Fruit fly (Drosophila melanogaster) whole organism, embryonic: Measurements from ENCODE around the gene Pxd.

Experiments
- Asciz ChIP-seq: fragments of 200-800 bp; sonication (Bioruptor generic); optimal IDR thresholded peaks from 2 replicates; lab custom pipeline; 2017; ENCODE audit warnings: missing biosample characterization, mild to moderate bottlenecking, missing genetic modification characterization, missing genetic modification reagents
- Bdp1 ChIP-seq: fragments of 200-800 bp; sonication (Bioruptor generic); optimal IDR thresholded peaks from 3 replicates; lab custom pipeline; 2016; ENCODE audit warnings: missing biosample characterization, missing genetic modification characterization
- CG1024 ChIP-seq: fragments of 200-800 bp; sonication (Bioruptor generic); IDR thresholded peaks from 2 replicates; pipeline ENCODE4 v1.3.6; 2022; ENCODE audit warnings: missing biosample characterization, missing genetic modification characterization
- CG10959 ChIP-seq: fragments of 200-800 bp; sonication (Bioruptor generic); IDR thresholded peaks from 2 replicates; pipeline ENCODE4 v1.3.6; 2022; ENCODE audit warnings: missing biosample characterization, missing genetic modification characterization
- CG11398 ChIP-seq: fragments of 200-800 bp; sonication (Bioruptor generic); optimal IDR thresholded peaks from 2 replicates; lab custom pipeline; 2016; ENCODE audit warnings: missing biosample characterization, missing genetic modification characterization
- CG15011 ChIP-seq: fragments of 200-800 bp; sonication (Bioruptor generic); optimal IDR thresholded peaks from 3 replicates; lab custom pipeline; 2018; ENCODE audit warnings: missing biosample characterization, mild to moderate bottlenecking, missing genetic modification characterization
- CG1602 ChIP-seq: fragments of 200-800 bp; sonication (Bioruptor generic); optimal IDR thresholded peaks from 3 replicates; lab custom pipeline; 2016; ENCODE audit warnings: missing biosample characterization, missing genetic modification characterization
- CG1647 ChIP-seq: fragments of 200-800 bp; sonication (Bioruptor generic); optimal IDR thresholded peaks from 3 replicates; lab custom pipeline; 2016; ENCODE audit warnings: missing biosample characterization, missing genetic modification characterization
- CG16863 ChIP-seq: fragments of 200-800 bp; sonication (Bioruptor generic); optimal IDR thresholded peaks from 3 replicates; lab custom pipeline; 2016; ENCODE audit warnings: missing biosample characterization, missing genetic modification characterization
- CG17612 ChIP-seq: fragments of 200-800 bp; sonication (Bioruptor generic); IDR thresholded peaks from 2 replicates; pipeline ENCODE4 v1.3.6; 2022; ENCODE audit warnings: missing biosample characterization, missing genetic modification characterization
- CG18262 ChIP-seq: fragments of 200-800 bp; optimal IDR thresholded peaks from 3 replicates; lab custom pipeline; 2019; ENCODE audit warnings: missing biosample characterization, mild to moderate bottlenecking, missing genetic modification characterization, moderate library complexity
- CG2120 ChIP-seq: fragments of 200-800 bp; sonication (Bioruptor generic); optimal IDR thresholded peaks from 3 replicates; lab custom pipeline; 2016; ENCODE audit warnings: missing biosample characterization, missing genetic modification characterization
- CG2199 ChIP-seq: fragments of 200-800 bp; sonication (Bioruptor generic); IDR thresholded peaks from 3 replicates; pipeline ENCODE4 v1.3.6; 2022; ENCODE audit warnings: missing biosample characterization, missing genetic modification characterization
- CG30431 ChIP-seq: fragments of 200-800 bp; sonication (Bioruptor generic); optimal IDR thresholded peaks from 2 replicates; lab custom pipeline; 2017; ENCODE audit warnings: missing biosample characterization, missing genetic modification characterization
- CG3065 ChIP-seq: fragments of 200-800 bp; sonication (Bioruptor generic); optimal IDR thresholded peaks from 2 replicates; lab custom pipeline; 2016; ENCODE audit warnings: missing biosample characterization, missing genetic modification characterization
- CG31224 ChIP-seq: fragments of 200-800 bp; sonication (Bioruptor generic); IDR thresholded peaks from 2 replicates; pipeline ENCODE4 v1.3.6; 2022; ENCODE audit warnings: missing biosample characterization, missing genetic modification characterization
- CG6683 ChIP-seq: fragments of 200-800 bp; sonication (Bioruptor generic); optimal IDR thresholded peaks from 2 replicates; lab custom pipeline; 2017; ENCODE audit warnings: missing biosample characterization, mild to moderate bottlenecking, missing genetic modification characterization, missing genetic modification reagents
- CG7928 ChIP-seq: fragments of 200-800 bp; sonication (Bioruptor generic); optimal IDR thresholded peaks from 2 replicates; lab custom pipeline; 2017; ENCODE audit warnings: missing biosample characterization, mild to moderate bottlenecking, missing genetic modification characterization
- CG7963 ChIP-seq: fragments of 200-800 bp; sonication (Bioruptor generic); IDR thresholded peaks from 3 replicates; pipeline ENCODE4 v1.3.6; 2022; ENCODE audit warnings: missing biosample characterization, missing genetic modification characterization; ENCODE audit not compliant: partially characterized antibody
- CrebB ChIP-seq: fragments of 200-800 bp; sonication (Bioruptor generic); optimal IDR thresholded peaks from 3 replicates; lab custom pipeline; 2018; ENCODE audit warnings: missing biosample characterization, mild to moderate bottlenecking, missing genetic modification characterization
- D ChIP-seq, 2 experiments: fragments of 200-800 bp in 1 of 2; fragments of >200 bp in 1 of 2; sonication (Bioruptor generic) in 1 of 2; optimal IDR thresholded peaks; 2 replicates in 1 of 2; 3 replicates in 1 of 2; lab custom pipeline; 2017; ENCODE audit warnings: mild to moderate bottlenecking in 1 of 2, missing biosample characterization in 1 of 2, missing genetic modification characterization in 1 of 2, missing genetic modification reagents in 1 of 2
- Dbx ChIP-seq: fragments of 200-800 bp; sonication (Bioruptor generic); IDR thresholded peaks from 3 replicates; pipeline ENCODE4 v1.3.6; 2022; ENCODE audit warnings: missing biosample characterization, missing genetic modification characterization
- Dip2 ChIP-seq: fragments of 200-800 bp; sonication (Bioruptor generic); IDR thresholded peaks from 2 replicates; pipeline ENCODE4 v1.3.6; 2022; ENCODE audit warnings: missing biosample characterization, missing genetic modification characterization
- E2f2 ChIP-seq: fragments of 200-800 bp; sonication (Bioruptor generic); IDR thresholded peaks from 2 replicates; pipeline ENCODE4 v1.3.6; 2022; ENCODE audit warnings: missing biosample characterization, missing genetic modification characterization
- Fer2 ChIP-seq: fragments of 200-800 bp; sonication (Bioruptor generic); optimal IDR thresholded peaks from 2 replicates; lab custom pipeline; 2018; ENCODE audit warnings: missing biosample characterization, mild to moderate bottlenecking, missing genetic modification characterization, moderate library complexity
- Hey ChIP-seq: fragments of 200-800 bp; sonication (Bioruptor generic); optimal IDR thresholded peaks from 3 replicates; lab custom pipeline; 2018; ENCODE audit warnings: missing biosample characterization, mild to moderate bottlenecking, missing genetic modification characterization
- Hsf ChIP-seq: fragments of 200-800 bp; sonication (Bioruptor generic); optimal IDR thresholded peaks from 3 replicates; lab custom pipeline; 2016; ENCODE audit warnings: missing biosample characterization, missing genetic modification characterization
- Jarid2 ChIP-seq: fragments of 200-800 bp; sonication (Bioruptor generic); optimal IDR thresholded peaks from 3 replicates; lab custom pipeline; 2017; ENCODE audit warnings: mild to moderate bottlenecking, missing biosample characterization, missing genetic modification reagents, missing genetic modification characterization
- MESR4 ChIP-seq: fragments of 200-800 bp; sonication (Bioruptor generic); optimal IDR thresholded peaks from 2 replicates; lab custom pipeline; 2018; ENCODE audit warnings: missing biosample characterization, mild to moderate bottlenecking, missing genetic modification characterization, moderate library complexity
- Max ChIP-seq: fragments of 200-800 bp; sonication (Bioruptor generic); optimal IDR thresholded peaks from 2 replicates; lab custom pipeline; 2016; ENCODE audit warnings: missing biosample characterization, mild to moderate bottlenecking, missing genetic modification characterization
- Myb ChIP-seq: fragments of 200-800 bp; sonication (Bioruptor generic); optimal IDR thresholded peaks from 2 replicates; lab custom pipeline; 2016; ENCODE audit warnings: missing biosample characterization, missing genetic modification characterization
- TFAM ChIP-seq: fragments of 200-800 bp; sonication (Bioruptor generic); optimal IDR thresholded peaks from 2 replicates; lab custom pipeline; 2017; ENCODE audit warnings: missing biosample characterization, missing genetic modification characterization, inconsistent platforms
- YL-1 ChIP-seq: fragments of 200-800 bp; sonication (Bioruptor generic); optimal IDR thresholded peaks from 3 replicates; lab custom pipeline; 2017; ENCODE audit warnings: missing biosample characterization, mild to moderate bottlenecking, missing genetic modification characterization
- amos ChIP-seq: fragments of 200-800 bp; sonication (Bioruptor generic); IDR thresholded peaks from 2 replicates; pipeline ENCODE4 v1.3.6; 2022; ENCODE audit warnings: missing biosample characterization, missing genetic modification characterization; ENCODE audit not compliant: partially characterized antibody
- cato ChIP-seq: fragments of 200-800 bp; sonication (Bioruptor generic); optimal IDR thresholded peaks from 2 replicates; lab custom pipeline; 2016; ENCODE audit warnings: missing biosample characterization, missing genetic modification characterization, borderline replicate concordance
- disco-r ChIP-seq: fragments of 200-800 bp; sonication (Bioruptor generic); optimal IDR thresholded peaks from 2 replicates; lab custom pipeline; 2016; ENCODE audit warnings: missing biosample characterization, missing genetic modification characterization
- dmrt99B ChIP-seq: fragments of 200-800 bp; sonication (Bioruptor generic); optimal IDR thresholded peaks from 2 replicates; lab custom pipeline; 2018; ENCODE audit warnings: missing biosample characterization, mild to moderate bottlenecking, missing genetic modification characterization, moderate library complexity
- grau ChIP-seq: fragments of 200-800 bp; optimal IDR thresholded peaks from 3 replicates; lab custom pipeline; 2019; ENCODE audit warnings: missing biosample characterization, mild to moderate bottlenecking, missing genetic modification characterization, moderate library complexity
- inv ChIP-seq: fragments of 200-800 bp; sonication (Bioruptor generic); IDR thresholded peaks from 2 replicates; pipeline ENCODE4 v1.3.6; 2022; ENCODE audit warnings: missing biosample characterization, missing genetic modification characterization; ENCODE audit not compliant: partially characterized antibody
- jigr1 ChIP-seq: fragments of 200-800 bp; sonication (Bioruptor generic); IDR thresholded peaks from 3 replicates; pipeline ENCODE4 v1.3.6; 2022; ENCODE audit warnings: missing biosample characterization, missing genetic modification characterization
- klu ChIP-seq: fragments of 200-800 bp; sonication (Bioruptor generic); IDR thresholded peaks from 2 replicates; pipeline ENCODE4 v1.3.6; 2022; ENCODE audit warnings: missing biosample characterization, missing genetic modification characterization
- phol ChIP-seq: fragments of 200-800 bp; sonication (Bioruptor generic); optimal IDR thresholded peaks from 3 replicates; lab custom pipeline; 2018; ENCODE audit warnings: missing biosample characterization, mild to moderate bottlenecking, missing genetic modification characterization, moderate library complexity
- salm ChIP-seq: fragments of 200-800 bp; sonication (Bioruptor generic); optimal IDR thresholded peaks from 2 replicates; lab custom pipeline; 2018; ENCODE audit warnings: missing biosample characterization, mild to moderate bottlenecking, missing genetic modification characterization
- sd ChIP-seq: fragments of 200-800 bp; sonication (Bioruptor generic); optimal IDR thresholded peaks from 3 replicates; lab custom pipeline; 2018; ENCODE audit warnings: missing biosample characterization, mild to moderate bottlenecking, missing genetic modification characterization, moderate library complexity
- slp2 ChIP-seq: fragments of 200-800 bp; sonication (Bioruptor generic); optimal IDR thresholded peaks from 2 replicates; lab custom pipeline; 2016; ENCODE audit warnings: missing biosample characterization, missing genetic modification characterization
- sug ChIP-seq: fragments of 200-800 bp; optimal IDR thresholded peaks from 2 replicates; lab custom pipeline; 2019; ENCODE audit warnings: missing biosample characterization, mild to moderate bottlenecking, missing genetic modification characterization, moderate library complexity
- trem ChIP-seq: fragments of 200-800 bp; optimal IDR thresholded peaks from 3 replicates; lab custom pipeline; 2019; ENCODE audit warnings: missing biosample characterization, mild to moderate bottlenecking, missing genetic modification characterization, moderate library complexity

The Pxd gene

dm6 chr3R:16977745-16978305, 36.6 kb upstream of the Pxd start, which contains the start of gene Actn3 (continued):
- TF ChIP-seq Dip2 (GFP tag; lab: Robert Waterston, UW) (no peak), CG7928 (GFP tag; lab: Kevin White, UChicago) (no peak), inv (peak; percentile 16; the same call in 1 of the 2 replicates), CG16863 (GFP tag; lab: Kevin White, UChicago) (no peak)

dm6 chr3R:16980958-16981623, 33.3 kb upstream of the Pxd start:
- no peak for TF ChIP-seq Jarid2
- no peak for TF ChIP-seq Max
- TF ChIP-seq CG17612 (GFP tag; lab: Robert Waterston, UW): no peak
- TF ChIP-seq Bdp1 (GFP tag; lab: Kevin White, UChicago): peak; percentile 3
- TF ChIP-seq phol (tag; lab: Kevin White, UChicago): no peak
- no peak for TF ChIP-seq trem
- TF ChIP-seq TFAM: no peak
- TF ChIP-seq cato (GFP tag; lab: Kevin White, UChicago): no peak
- peak; percentile 20 for TF ChIP-seq CG15011 (GFP tag; lab: Kevin White, UChicago)
- TF ChIP-seq CG2199: no peak
- no peak for TF ChIP-seq CG10959 (GFP tag; lab: Robert Waterston, UW)
- no peak for TF ChIP-seq salm (tag; lab: Kevin White, UChicago)
- TF ChIP-seq dmrt99B (tag; lab: Kevin White, UChicago): no peak
- no peak for TF ChIP-seq disco-r (GFP tag; lab: Kevin White, UChicago)
- no peak for TF ChIP-seq CG1024 (GFP tag; lab: Robert Waterston, UW)
- no peak for TF ChIP-seq D (optimal IDR thresholded peaks at IDR 0.05; lab: Kevin White, UChicago)
- TF ChIP-seq D (GFP tag; optimal IDR thresholded peaks at IDR 0.05; lab: Kevin White, UChicago): no peak
- TF ChIP-seq CG3065 (GFP tag; lab: Kevin White, UChicago): no peak
- TF ChIP-seq klu (GFP tag; lab: Robert Waterston, UW): no peak
- TF ChIP-seq CG11398 (GFP tag; lab: Kevin White, UChicago): no peak
- TF ChIP-seq Dbx (GFP tag; lab: Robert Waterston, UW): peak; percentile 25; the same call in 1 of the 3 replicates
- TF ChIP-seq CG7963: no peak
- no peak for TF ChIP-seq Myb (GFP tag; lab: Kevin White, UChicago)
- TF ChIP-seq sd (tag; lab: Kevin White, UChicago): peak; percentile 63
- 0 out of 2 replicates have a peak, but pooled peaks have one; percentile 10 for TF ChIP-seq CG31224 (GFP tag; lab: Robert Waterston, UW)
- TF ChIP-seq CrebB (tag; lab: Kevin White, UChicago): no peak
- TF ChIP-seq CG2120 (GFP tag; lab: Kevin White, UChicago): peak; percentile 3
- peak; percentile 26 for TF ChIP-seq sug (tag; lab: Kevin White, UChicago)
- no peak for TF ChIP-seq slp2 (GFP tag; lab: Kevin White, UChicago)
- no peak for TF ChIP-seq CG6683
- no peak for TF ChIP-seq CG30431 (GFP tag; lab: Kevin White, UChicago)
- no peak for TF ChIP-seq YL-1
- TF ChIP-seq CG18262 (tag; lab: Kevin White, UChicago): no peak
- no peak for TF ChIP-seq E2f2
- no peak for TF ChIP-seq grau
- TF ChIP-seq MESR4 (GFP tag; lab: Kevin White, UChicago): no peak
- TF ChIP-seq Fer2 (tag; lab: Kevin White, UChicago): no peak
- no peak for TF ChIP-seq jigr1
- no peak for TF ChIP-seq Hey (tag; lab: Kevin White, UChicago)
- no peak for TF ChIP-seq CG1647 (GFP tag; lab: Kevin White, UChicago)
- no peak for TF ChIP-seq Hsf
- no peak for TF ChIP-seq amos
- TF ChIP-seq Asciz: no peak
- TF ChIP-seq CG1602 (GFP tag; lab: Kevin White, UChicago): no peak
